Worm (Caenorhabditis elegans) whole organism, early embryonic: ENCODE data around the gene T14G8.6.

Source experiments
- ama-1 ChIP-seq: fragments of 150-350 bp; optimal IDR thresholded peaks from 2 replicates; lab custom pipeline; 2014
- ceh-36 ChIP-seq: sonication (generic microtip); optimal IDR thresholded peaks from 2 replicates; lab custom pipeline; 2016; ENCODE audit warnings: missing genetic modification characterization, inconsistent platforms, missing compliant biosample characterization
- flt-1 ChIP-seq: fragments of 200-800 bp; sonication (Bioruptor generic); IDR thresholded peaks from 2 replicates; pipeline ENCODE4 v1.3.6; 2022; ENCODE audit warnings: missing genetic modification characterization, missing compliant biosample characterization
- hmbx-1 ChIP-seq: sonication (generic microtip); optimal IDR thresholded peaks from 2 replicates; lab custom pipeline; 2016; ENCODE audit warnings: mild to moderate bottlenecking, missing genetic modification characterization, missing compliant biosample characterization
- scrt-1 ChIP-seq: fragments of 200-800 bp; sonication (Bioruptor generic); IDR thresholded peaks from 2 replicates; pipeline ENCODE4 v1.3.6; 2022; ENCODE audit warnings: missing genetic modification characterization, missing compliant biosample characterization
- tbx-11 ChIP-seq: fragments of 200-800 bp; sonication (Bioruptor generic); IDR thresholded peaks from 2 replicates; pipeline ENCODE4 v1.3.6; 2022; ENCODE audit warnings: missing genetic modification characterization, missing compliant biosample characterization
- tbx-37 ChIP-seq: fragments of 200-800 bp; sonication (Bioruptor generic); conservative IDR thresholded peaks from 2 replicates; pipeline ENCODE4 v1.3.6; 2022; ENCODE audit warnings: missing genetic modification reagents, missing genetic modification characterization, missing compliant biosample characterization
- tra-4 ChIP-seq: sonication (generic microtip); optimal IDR thresholded peaks from 2 replicates; lab custom pipeline; 2017; ENCODE audit warnings: missing genetic modification characterization, missing compliant biosample characterization

ce11 chrX:12818768-12819167, 43.9 kb downstream of the T14G8.6 start:
- TF ChIP-seq flt-1: no peak
- TF ChIP-seq hmbx-1: no peak
- no peak for TF ChIP-seq tbx-37 (GFP tag; lab: Robert Waterston, UW)
- no peak for TF ChIP-seq ama-1 (lab: Kevin White, UChicago)
- no peak for TF ChIP-seq ceh-36 (tag; lab: Kevin White, UChicago)
- TF ChIP-seq tbx-11 (GFP tag; lab: Robert Waterston, UW): no peak
- no peak for TF ChIP-seq tra-4 (tag; lab: Kevin White, UChicago)
- TF ChIP-seq scrt-1 (GFP tag; lab: Robert Waterston, UW): no peak
